Worm (Caenorhabditis elegans): ENCODE measurements around the gene F22F4.9.

F22F4.9 gene

ce11 chrX:6041995-6042481, 42.7 kb upstream of the F22F4.9 start (continued):
- peak; percentile 86 for TF ChIP-seq sma-9 (GFP tag; optimal IDR thresholded peaks at IDR 0.05)
- TF ChIP-seq sma-9 (tag; optimal IDR thresholded peaks at IDR 0.05): no peak

- TF ChIP-seq crh-2 (tag; optimal IDR thresholded peaks at IDR 0.05) (peak; percentile 8), fos-1 (tag; optimal IDR thresholded peaks at IDR 0.05) (peak; percentile 15), ceh-16 (tag; optimal IDR thresholded peaks at IDR 0.05) (no peak), sma-9 (GFP tag; optimal IDR thresholded peaks at IDR 0.05) (no peak), sma-9 (tag; optimal IDR thresholded peaks at IDR 0.05) (no peak)
Measured at ce11 chrX:6041094-6041441, 41.8 kb upstream of the F22F4.9 start.

- TF ChIP-seq fos-1 (tag; optimal IDR thresholded peaks at IDR 0.05) (no peak), ztf-4 (tag; optimal IDR thresholded peaks at IDR 0.05) (peak; percentile 44), lsy-2 (tag; optimal IDR thresholded peaks at IDR 0.05) (peak in 1 of 2 experiments; percentile 27), mdl-1 (tag; optimal IDR thresholded peaks at IDR 0.05) (no peak), F13H6.1 (tag; optimal IDR thresholded peaks at IDR 0.05) (no peak), C34F6.9 (tag; optimal IDR thresholded peaks at IDR 0.05) (peak; percentile 20), crh-2 (tag; optimal IDR thresholded peaks at IDR 0.05) (peak; percentile 48), nhr-11 (tag; optimal IDR thresholded peaks at IDR 0.05) (no peak)
Measured at ce11 chrX:6040435-6041093, 41.3 kb upstream of the F22F4.9 start.

ce11 chrX:6039544-6039943, 40.2 kb upstream of the F22F4.9 start, which contains the start of gene hsp-25:
Gene hsp-25 (minus strand): TSS chrX:6039644.
- TF ChIP-seq nhr-23 (tag; optimal IDR thresholded peaks at IDR 0.05) (no peak), sem-4 (tag; optimal IDR thresholded peaks at IDR 0.05) (no peak), nhr-237 (tag; optimal IDR thresholded peaks at IDR 0.05) (no peak), ztf-11 (tag; optimal IDR thresholded peaks at IDR 0.05) (no peak), ztf-4 (tag; optimal IDR thresholded peaks at IDR 0.05) (no peak), skn-1 (tag; optimal IDR thresholded peaks at IDR 0.05) (no peak), nhr-129 (tag; optimal IDR thresholded peaks at IDR 0.05) (no peak), elt-3 (tag; optimal IDR thresholded peaks at IDR 0.05) (no peak), lin-11 (tag; optimal IDR thresholded peaks at IDR 0.05) (no peak), aly-2 (tag; optimal IDR thresholded peaks at IDR 0.05) (no peak), blmp-1 (tag; optimal IDR thresholded peaks at IDR 0.05; ENCODE audit: insufficient read depth) (no peak), nhr-12 (tag; optimal IDR thresholded peaks at IDR 0.05) (no peak), snpc-4 (tag; optimal IDR thresholded peaks at IDR 0.05) (no peak), C34F6.9 (tag; optimal IDR thresholded peaks at IDR 0.05) (no peak), ama-1 (optimal IDR thresholded peaks at IDR 0.05) (no peak), nhr-21 (tag; optimal IDR thresholded peaks at IDR 0.05) (no peak)

ce11 chrX:6031169-6031568, 31.9 kb upstream of the F22F4.9 start, which contains the start of gene ipp-5:
Gene ipp-5 (plus strand): TSS chrX:6031469.
- no peak for TF ChIP-seq elt-3 (tag; optimal IDR thresholded peaks at IDR 0.05)
- TF ChIP-seq nhr-11 (tag; optimal IDR thresholded peaks at IDR 0.05): no peak
- TF ChIP-seq skn-1 (tag; optimal IDR thresholded peaks at IDR 0.05): no peak
- TF ChIP-seq mab-5 (tag; optimal IDR thresholded peaks at IDR 0.05): no peak
- TF ChIP-seq ztf-11 (tag; optimal IDR thresholded peaks at IDR 0.05): no peak
- TF ChIP-seq ceh-82 (tag; optimal IDR thresholded peaks at IDR 0.05): no peak
- TF ChIP-seq gmeb-1 (tag; optimal IDR thresholded peaks at IDR 0.05): no peak
- TF ChIP-seq lin-11 (tag; optimal IDR thresholded peaks at IDR 0.05): no peak
- TF ChIP-seq sma-9 (GFP tag; optimal IDR thresholded peaks at IDR 0.05): no peak
- no peak for TF ChIP-seq sma-9 (tag; optimal IDR thresholded peaks at IDR 0.05)
- TF ChIP-seq ZK546.5 (tag; optimal IDR thresholded peaks at IDR 0.05): no peak
- no peak for TF ChIP-seq nhr-25 (tag; optimal IDR thresholded peaks at IDR 0.05)
- no peak for TF ChIP-seq sem-4 (tag; optimal IDR thresholded peaks at IDR 0.05)
- no peak for TF ChIP-seq nhr-77 (tag; optimal IDR thresholded peaks at IDR 0.05)
- no peak for TF ChIP-seq unc-62 (GFP tag; optimal IDR thresholded peaks at IDR 0.05)
- TF ChIP-seq C34F6.9 (tag; optimal IDR thresholded peaks at IDR 0.05): no peak

- no peak for TF ChIP-seq lin-11 (tag; optimal IDR thresholded peaks at IDR 0.05)
- peak; percentile 49 for TF ChIP-seq ceh-16 (tag; optimal IDR thresholded peaks at IDR 0.05)
- TF ChIP-seq nhr-25 (tag; optimal IDR thresholded peaks at IDR 0.05): peak; percentile 5
- no peak for TF ChIP-seq elt-3 (tag; optimal IDR thresholded peaks at IDR 0.05)
- TF ChIP-seq nhr-23 (tag; optimal IDR thresholded peaks at IDR 0.05): no peak
- no peak for TF ChIP-seq fos-1 (tag; optimal IDR thresholded peaks at IDR 0.05)
Measured at ce11 chrX:6029075-6029474, 29.8 kb upstream of the F22F4.9 start.
